Worm (Caenorhabditis elegans) whole organism, early embryonic: ENCODE results near the gene srsx-2.
"Not testable (repeated sequence)": the region's sequence is repeated elsewhere in the genome, so short reads cannot be mapped to it uniquely, and the experiment has no call there.

Source experiments
- ama-1 ChIP-seq: fragments of 150-350 bp; optimal IDR thresholded peaks from 2 replicates; lab custom pipeline; 2014
- ceh-36 ChIP-seq: sonication (generic microtip); optimal IDR thresholded peaks from 2 replicates; lab custom pipeline; 2016; ENCODE audit warnings: missing genetic modification characterization, inconsistent platforms, missing compliant biosample characterization
- flt-1 ChIP-seq: fragments of 200-800 bp; sonication (Bioruptor generic); IDR thresholded peaks from 2 replicates; pipeline ENCODE4 v1.3.6; 2022; ENCODE audit warnings: missing genetic modification characterization, missing compliant biosample characterization
- hnd-1 ChIP-seq: sonication (generic microtip); optimal IDR thresholded peaks from 2 replicates; lab custom pipeline; 2016; ENCODE audit warnings: missing genetic modification characterization, missing compliant biosample characterization
- tbx-37 ChIP-seq: fragments of 200-800 bp; sonication (Bioruptor generic); conservative IDR thresholded peaks from 2 replicates; pipeline ENCODE4 v1.3.6; 2022; ENCODE audit warnings: missing genetic modification reagents, missing genetic modification characterization, missing compliant biosample characterization

DNA sequence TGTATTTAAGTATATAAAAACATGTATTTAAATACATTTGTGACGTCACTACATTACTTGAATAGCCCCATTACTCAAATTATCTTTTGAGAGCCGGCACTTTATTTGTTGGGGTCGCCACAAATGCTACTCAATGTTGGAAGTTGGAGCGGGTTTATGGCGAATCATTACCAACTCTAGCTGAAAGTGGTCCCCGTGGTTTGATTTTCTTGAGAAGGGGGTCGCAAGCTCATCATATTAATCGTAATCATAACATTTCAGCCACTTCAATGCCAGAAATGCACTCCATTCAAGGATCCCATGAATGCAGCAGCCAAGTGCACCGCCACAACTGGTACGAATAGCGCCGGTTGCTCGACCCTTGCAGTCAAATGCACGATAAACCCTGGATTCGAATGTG lies 26.1 kb upstream of the srsx-2 start, which contains the start of gene F20E11.7:
- TF ChIP-seq ceh-36 (tag; lab: Kevin White, UChicago); flt-1 (GFP tag; lab: Robert Waterston, UW); ama-1 (lab: Kevin White, UChicago); tbx-37 (GFP tag; lab: Robert Waterston, UW); hnd-1 (tag; lab: Kevin White, UChicago): not testable (repeated sequence)
